Fruit fly (Drosophila melanogaster) whole organism, wandering third instar larva: ENCODE data around the gene CG9953.

Experiments
- dmrt93B ChIP-seq: fragments of 200-800 bp; sonication (Bioruptor generic); optimal IDR thresholded peaks from 2 replicates; lab custom pipeline; 2018; ENCODE audit warnings: missing biosample characterization, mild to moderate bottlenecking, missing genetic modification characterization
- usp ChIP-seq: fragments of >200 bp; optimal IDR thresholded peaks from 2 replicates; lab custom pipeline; 2017; ENCODE audit warnings: missing biosample characterization, missing genetic modification characterization

dm6 chr3L:6984486-6984885 lies 15.0 kb downstream of the CG9953 start, which contains the start of the genes CG32388 and CG43439:
- no peak for TF ChIP-seq dmrt93B (GFP tag; lab: Kevin White, UChicago)
- no peak for TF ChIP-seq usp (GFP tag; lab: Kevin White, UChicago)
